Fruit fly (Drosophila melanogaster): ENCODE results near the gene jp.

jp gene

dm6 chr2L:9520886-9521868 is 45.4 kb downstream of the jp start, which contains the start of gene Oatp30B (continued):
- TF ChIP-seq CG12391 (tag; optimal IDR thresholded peaks at IDR 0.05) (peak; percentile 99), ci (GFP tag; IDR thresholded peaks at IDR 0.05) (peak; percentile 98), CG7786 (GFP tag; optimal IDR thresholded peaks at IDR 0.05) (peak; percentile 94), chn (GFP tag; optimal IDR thresholded peaks at IDR 0.05) (peak; percentile 95), Xrp1 (GFP tag; IDR thresholded peaks at IDR 0.05) (peak; percentile 99), CG12744 (GFP tag; optimal IDR thresholded peaks at IDR 0.05) (peak; percentile 94), CG14441 (GFP tag; IDR thresholded peaks at IDR 0.05) (peak; percentile 97), so (GFP tag; IDR thresholded peaks at IDR 0.05) (peak; percentile 95), HLH54F (GFP tag; optimal IDR thresholded peaks at IDR 0.05) (peak; percentile 96), gcm (GFP tag; optimal IDR thresholded peaks at IDR 0.05) (peak; percentile 96), lola (GFP tag; optimal IDR thresholded peaks at IDR 0.05) (peak in 1 of 3 experiments; percentile 96), CG15011 (GFP tag; optimal IDR thresholded peaks at IDR 0.05) (peak; percentile 88), D19B (GFP tag; optimal IDR thresholded peaks at IDR 0.05) (peak; percentile 81), sens (GFP tag) (peak; percentile 99), CG7745 (tag; optimal IDR thresholded peaks at IDR 0.05) (peak; percentile 81), eve (GFP tag; optimal IDR thresholded peaks at IDR 0.05) (peak; percentile 60 to 95), Gsc (GFP tag; IDR thresholded peaks at IDR 0.05) (no peak; the same call in 1 of the 2 replicates), CG12659 (GFP tag; optimal IDR thresholded peaks at IDR 0.05) (peak; percentile 97), toy (GFP tag; IDR thresholded peaks at IDR 0.05) (peak; percentile 88), ara (GFP tag; IDR thresholded peaks at IDR 0.05) (peak; percentile 97), bcd (GFP tag; optimal IDR thresholded peaks at IDR 0.05) (peak; percentile 95), CG7963 (GFP tag; IDR thresholded peaks at IDR 0.05; ENCODE audit: partially characterized antibody) (peak; percentile 82), zfh2 (GFP tag; optimal IDR thresholded peaks at IDR 0.05) (peak; percentile 96), chm (GFP tag; IDR thresholded peaks at IDR 0.05) (peak; percentile 99), CHES-1-like (GFP tag; optimal IDR thresholded peaks at IDR 0.05) (peak; percentile 95), mirr (GFP tag; optimal IDR thresholded peaks at IDR 0.05) (peak; percentile 94), CG30431 (GFP tag; optimal IDR thresholded peaks at IDR 0.05) (peak; percentile 89), Atf3 (GFP tag; optimal IDR thresholded peaks at IDR 0.05) (peak; percentile 94), sim (GFP tag; IDR thresholded peaks at IDR 0.05) (peak; percentile 95), CG13424 (tag; optimal IDR thresholded peaks at IDR 0.05) (peak; percentile 98), crp (GFP tag; optimal IDR thresholded peaks at IDR 0.05) (peak in 1 of 2 experiments; percentile 57), hkb (optimal IDR thresholded peaks at IDR 0.05) (no peak), hkb (GFP tag; IDR thresholded peaks at IDR 0.05) (peak; percentile 98), CrebB (tag; optimal IDR thresholded peaks at IDR 0.05) (peak; percentile 95), ato (GFP tag; IDR thresholded peaks at IDR 0.05; ENCODE audit: partially characterized antibody) (peak; percentile 83), ab (GFP tag; optimal IDR thresholded peaks at IDR 0.05) (peak; percentile 70), bowl (GFP tag; IDR thresholded peaks at IDR 0.05) (peak; percentile 93), CG2116 (GFP tag; optimal IDR thresholded peaks at IDR 0.05) (peak; percentile 93), CG10959 (GFP tag; IDR thresholded peaks at IDR 0.05) (peak; percentile 96), br (optimal IDR thresholded peaks at IDR 0.05) (no peak), Dfd (GFP tag; optimal IDR thresholded peaks at IDR 0.05) (no peak), CG11560 (tag; IDR thresholded peaks at IDR 0.05) (peak; percentile 89; the same call in 2 of the 3 replicates), CG5180 (GFP tag; optimal IDR thresholded peaks at IDR 0.05) (peak; percentile 80), ash1 (GFP tag; optimal IDR thresholded peaks at IDR 0.05) (peak; percentile 79), CG18764 (GFP tag; optimal IDR thresholded peaks at IDR 0.05) (peak; percentile 94), CG3995 (GFP tag; optimal IDR thresholded peaks at IDR 0.05) (peak; percentile 67), CG10147 (GFP tag; optimal IDR thresholded peaks at IDR 0.05) (peak; percentile 97), psq (GFP tag; optimal IDR thresholded peaks at IDR 0.05) (peak; percentile 99), CG34376 (GFP tag; optimal IDR thresholded peaks at IDR 0.05) (peak; percentile 95)

Measured in whole organism, embryonic.